Worm (Caenorhabditis elegans): Measurements from ENCODE around the gene cnc-3.

cnc-3 gene

ce11 chrV:1468905-1469304 is 21.1 kb downstream of the cnc-3 start:
- no peak for TF ChIP-seq ama-1 (optimal IDR thresholded peaks at IDR 0.05)
- no peak for TF ChIP-seq irx-1 (tag; optimal IDR thresholded peaks at IDR 0.05)
- no peak for TF ChIP-seq sup-37 (GFP tag; optimal IDR thresholded peaks at IDR 0.05)
- TF ChIP-seq fkh-8 (tag; optimal IDR thresholded peaks at IDR 0.05) = no peak
- TF ChIP-seq pqm-1 (tag; optimal IDR thresholded peaks at IDR 0.05) = no peak
- TF ChIP-seq lin-35 (GFP tag; optimal IDR thresholded peaks at IDR 0.05) = no peak
- no peak for TF ChIP-seq ceh-88 (GFP tag; IDR thresholded peaks at IDR 0.05)

DNA sequence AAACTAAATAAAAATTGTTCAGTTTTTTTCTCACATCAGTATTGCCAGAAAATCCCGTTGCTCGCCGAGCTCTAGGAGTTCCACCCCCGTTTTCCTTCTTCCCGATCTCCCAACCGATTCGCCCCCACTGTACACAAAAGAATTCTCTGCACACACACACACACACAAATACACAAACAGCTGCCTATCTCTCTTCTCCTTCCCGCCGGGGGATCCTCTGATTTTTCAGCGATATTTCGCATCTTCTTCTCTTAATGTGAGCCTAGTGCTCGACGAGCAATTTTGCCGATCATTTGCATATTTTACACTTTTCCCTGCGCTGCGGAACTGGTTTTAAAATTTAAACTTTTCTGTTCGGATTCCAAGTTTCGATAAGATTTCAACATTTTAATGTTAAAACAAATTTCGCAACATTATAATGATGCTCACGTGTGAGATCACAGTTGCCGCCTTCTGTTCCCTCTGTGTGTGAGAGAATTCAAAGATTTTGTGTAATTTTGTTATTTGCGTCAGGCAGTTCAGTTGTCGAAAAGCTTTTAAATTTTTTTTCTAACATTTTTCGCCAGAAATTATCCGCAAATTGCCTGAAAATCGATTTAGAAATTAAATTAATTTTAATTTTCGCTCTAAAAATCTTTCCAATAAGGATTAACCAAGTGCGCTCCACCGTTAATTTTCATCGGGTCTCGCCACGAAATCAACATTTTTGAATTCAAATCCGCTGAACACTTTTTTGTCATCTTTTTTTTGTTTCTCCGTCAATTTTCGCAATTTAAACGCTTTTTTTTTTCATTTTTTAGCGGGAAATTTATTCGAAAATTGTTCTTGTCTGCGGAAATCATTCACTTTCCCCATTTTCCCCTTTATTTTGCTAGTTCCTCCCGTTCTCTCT is 23.5 kb downstream of the cnc-3 start:
- peak; percentile 21 for TF ChIP-seq zip-4 (GFP tag; optimal IDR thresholded peaks at IDR 0.05)
- peak; percentile 42 for TF ChIP-seq nhr-90 (tag; optimal IDR thresholded peaks at IDR 0.05; ENCODE audit: poor library complexity)
- TF ChIP-seq sup-37 (GFP tag; optimal IDR thresholded peaks at IDR 0.05) = peak; percentile 23
- no peak for TF ChIP-seq nhr-28 (tag; optimal IDR thresholded peaks at IDR 0.05)
- peak; percentile 85 for TF ChIP-seq skn-1 (tag; optimal IDR thresholded peaks at IDR 0.05)
- peak; percentile 30 for TF ChIP-seq nhr-77 (tag; optimal IDR thresholded peaks at IDR 0.05)
- peak in 1 of 2 experiments; percentile 36 for TF ChIP-seq mdl-1 (tag; optimal IDR thresholded peaks at IDR 0.05)
- TF ChIP-seq unc-30 (tag; optimal IDR thresholded peaks at IDR 0.05) = peak; percentile 50
- peak; percentile 81 to 92 for TF ChIP-seq efl-1 (optimal IDR thresholded peaks at IDR 0.05)
- TF ChIP-seq efl-1 (GFP tag; optimal IDR thresholded peaks at IDR 0.05 in 1 of 2) = peak; percentile 90 to 99
- TF ChIP-seq ama-1 (optimal IDR thresholded peaks at IDR 0.05) = no peak
- TF ChIP-seq F16B12.6 (tag; optimal IDR thresholded peaks at IDR 0.05) = peak; percentile 25
- peak; percentile 79 for TF ChIP-seq snu-23 (GFP tag; optimal IDR thresholded peaks at IDR 0.05)
- TF ChIP-seq nhr-76 (tag; optimal IDR thresholded peaks at IDR 0.05) = no peak
- TF ChIP-seq nhr-85 (tag) = peak; percentile 83
- TF ChIP-seq unc-62 (GFP tag; optimal IDR thresholded peaks at IDR 0.05) = no peak
- peak; percentile 69 for TF ChIP-seq dsc-1 (tag; optimal IDR thresholded peaks at IDR 0.05)
- no peak for TF ChIP-seq Y116A8C.19 (tag; optimal IDR thresholded peaks at IDR 0.05; ENCODE audit: borderline replicate concordance)
- peak; percentile 41 for TF ChIP-seq rnt-1 (tag; optimal IDR thresholded peaks at IDR 0.05)
- TF ChIP-seq nhr-71 (tag; optimal IDR thresholded peaks at IDR 0.05) = peak; percentile 80
- no peak for TF ChIP-seq ces-1 (GFP tag; optimal IDR thresholded peaks at IDR 0.05)
- TF ChIP-seq zag-1 (tag; optimal IDR thresholded peaks at IDR 0.05) = peak; percentile 22
- peak; percentile 84 for TF ChIP-seq lin-13 (GFP tag; optimal IDR thresholded peaks at IDR 0.05)
- no peak for TF ChIP-seq ceh-63 (GFP tag; optimal IDR thresholded peaks at IDR 0.05)
- TF ChIP-seq mep-1 (tag; optimal IDR thresholded peaks at IDR 0.05) = peak; percentile 86
- TF ChIP-seq unc-130 (tag; optimal IDR thresholded peaks at IDR 0.05) = peak; percentile 43
- TF ChIP-seq C16A3.4 (tag; optimal IDR thresholded peaks at IDR 0.05) = peak; percentile 72
- no peak for TF ChIP-seq snpc-4 (tag; optimal IDR thresholded peaks at IDR 0.05)
- no peak for TF ChIP-seq lir-3 (tag; optimal IDR thresholded peaks at IDR 0.05; ENCODE audit: poor library complexity)
- TF ChIP-seq nhr-47 (tag; optimal IDR thresholded peaks at IDR 0.05) = peak; percentile 83
- TF ChIP-seq nhr-237 (tag; optimal IDR thresholded peaks at IDR 0.05) = no peak
- TF ChIP-seq isw-1 (GFP tag; IDR thresholded peaks at IDR 0.05) = peak; percentile 64
- no peak for TF ChIP-seq efl-3 (GFP tag; optimal IDR thresholded peaks at IDR 0.05)
- TF ChIP-seq elt-3 (tag; optimal IDR thresholded peaks at IDR 0.05) = peak in 2 of 6 experiments; percentile 41 to 53
- TF ChIP-seq unc-86 (tag; optimal IDR thresholded peaks at IDR 0.05) = peak; percentile 57
- TF ChIP-seq fkh-10 (GFP tag; optimal IDR thresholded peaks at IDR 0.05) = peak; percentile 31
- peak; percentile 46 for TF ChIP-seq jun-1 (tag; optimal IDR thresholded peaks at IDR 0.05)
- TF ChIP-seq blmp-1 (tag; optimal IDR thresholded peaks at IDR 0.05) = peak; percentile 61
- TF ChIP-seq nhr-84 (tag; optimal IDR thresholded peaks at IDR 0.05) = no peak
- TF ChIP-seq dpl-1 (GFP tag; optimal IDR thresholded peaks at IDR 0.05) = peak; percentile 89 to 94 (median 91)
- TF ChIP-seq ceh-88 (GFP tag; IDR thresholded peaks at IDR 0.05) = peak; percentile 43; the same call in 1 of the 2 replicates
- peak; percentile 69 for TF ChIP-seq tbx-2 (tag; optimal IDR thresholded peaks at IDR 0.05)
- TF ChIP-seq pag-3 (tag; optimal IDR thresholded peaks at IDR 0.05; ENCODE audit: borderline replicate concordance, insufficient read depth) = peak; percentile 53
- peak; percentile 89 for TF ChIP-seq lin-14 (GFP tag; optimal IDR thresholded peaks at IDR 0.05)
- TF ChIP-seq ceh-82 (tag; optimal IDR thresholded peaks at IDR 0.05) = peak in 2 of 3 experiments; percentile 36 to 86

All from whole organism, L1 larva.